Fruit fly (Drosophila melanogaster) whole organism, wandering third instar larva: Measurements from ENCODE around the gene SMC1.
A peak's percentile ranks its signal among the peaks of the same experiment; 100 is the strongest.

Experiments used
- CG32264 ChIP-seq: fragments of 200-800 bp; sonication (Bioruptor generic); optimal IDR thresholded peaks from 2 replicates; lab custom pipeline; 2016; ENCODE audit warnings: missing biosample characterization, missing genetic modification characterization
- CG9705 ChIP-seq: fragments of 200-800 bp; sonication (Bioruptor generic); optimal IDR thresholded peaks from 2 replicates; lab custom pipeline; 2018; ENCODE audit warnings: missing biosample characterization, mild to moderate bottlenecking, missing genetic modification characterization
- Dfd ChIP-seq: fragments of >200 bp; optimal IDR thresholded peaks from 2 replicates; lab custom pipeline; 2017; ENCODE audit warnings: missing biosample characterization, missing genetic modification characterization
- Dif ChIP-seq: fragments of 200-275, 200-300 bp; sonication (Bioruptor generic); optimal IDR thresholded peaks from 2 replicates; lab custom pipeline; 2018; ENCODE audit warnings: missing biosample characterization, missing genetic modification characterization; ENCODE audit not compliant: partially characterized antibody
- GATAd ChIP-seq: sonication (Bioruptor generic); optimal IDR thresholded peaks from 2 replicates; lab custom pipeline; 2016; ENCODE audit warnings: missing biosample characterization, missing genetic modification characterization
- HLH106 ChIP-seq: fragments of 200-800 bp; optimal IDR thresholded peaks from 3 replicates; lab custom pipeline; 2019; ENCODE audit warnings: missing biosample characterization, mild to moderate bottlenecking, missing genetic modification characterization, moderate library complexity
- Hnf4 ChIP-seq: fragments of 200-800 bp; sonication (Bioruptor generic); optimal IDR thresholded peaks from 2 replicates; lab custom pipeline; 2016; ENCODE audit warnings: missing biosample characterization, mild to moderate bottlenecking, missing genetic modification characterization
- Hr78 ChIP-seq: fragments of >200 bp; optimal IDR thresholded peaks from 2 replicates; lab custom pipeline; 2017; ENCODE audit warnings: missing biosample characterization, missing genetic modification characterization
- Hr83 ChIP-seq: fragments of 200-300 bp; sonication (Bioruptor generic); optimal IDR thresholded peaks from 2 replicates; lab custom pipeline; 2016; ENCODE audit warnings: missing biosample characterization, mild to moderate bottlenecking, missing genetic modification characterization, moderate library complexity; ENCODE audit not compliant: poor library complexity, severe bottlenecking
- Jra ChIP-seq: sonication (Bioruptor generic); optimal IDR thresholded peaks from 2 replicates; lab custom pipeline; 2016; ENCODE audit warnings: missing biosample characterization, missing genetic modification characterization
- Mio ChIP-seq: sonication (Bioruptor generic); optimal IDR thresholded peaks from 2 replicates; lab custom pipeline; 2016; ENCODE audit warnings: missing biosample characterization, missing genetic modification characterization
- Myc ChIP-seq: fragments of >200 bp; optimal IDR thresholded peaks from 2 replicates; lab custom pipeline; 2017
- N ChIP-seq: fragments of >200 bp; optimal IDR thresholded peaks from 2 replicates; lab custom pipeline; 2018; ENCODE audit warnings: missing biosample characterization, missing external identifiers, missing genetic modification characterization
- OdsH ChIP-seq: fragments of 200-800 bp; sonication (Bioruptor generic); optimal IDR thresholded peaks from 2 replicates; lab custom pipeline; 2016; ENCODE audit warnings: missing biosample characterization, mild to moderate bottlenecking, missing genetic modification characterization
- Rel ChIP-seq, 2 experiments: fragments of 200-800 bp; sonication (Bioruptor generic) in 1 of 2; optimal IDR thresholded peaks; 2 replicates in 1 of 2; 3 replicates in 1 of 2; lab custom pipeline; 2016 to 2019; ENCODE audit warnings: mild to moderate bottlenecking in 2 of 2, missing biosample characterization in 2 of 2, missing genetic modification characterization in 2 of 2, moderate library complexity in 1 of 2
- Sp1 ChIP-seq: fragments of 200-800 bp; sonication (Bioruptor generic); optimal IDR thresholded peaks from 3 replicates; lab custom pipeline; 2019; ENCODE audit warnings: missing biosample characterization, mild to moderate bottlenecking, missing genetic modification characterization, moderate library complexity
- Vsx2 ChIP-seq: fragments of 200-300, 225-300 bp; sonication (Bioruptor generic); optimal IDR thresholded peaks from 2 replicates; lab custom pipeline; 2018; ENCODE audit warnings: missing biosample characterization, missing genetic modification characterization; ENCODE audit not compliant: partially characterized antibody
- br ChIP-seq: fragments of 200-800 bp; sonication (Bioruptor generic); optimal IDR thresholded peaks from 2 replicates; lab custom pipeline; 2016; ENCODE audit warnings: missing biosample characterization, missing genetic modification characterization
- dl ChIP-seq, 2 experiments: fragments of 175-275, 200-275 bp in 1 of 2; fragments of 200-275 bp in 1 of 2; sonication (Bioruptor generic); optimal IDR thresholded peaks; lab custom pipeline; 2018; ENCODE audit warnings: mild to moderate bottlenecking in 2 of 2, missing biosample characterization in 2 of 2, missing genetic modification characterization in 2 of 2, moderate library complexity in 2 of 2; ENCODE audit not compliant: partially characterized antibody in 2 of 2, insufficient read depth in 1 of 2
- dmrt93B ChIP-seq: fragments of 200-800 bp; sonication (Bioruptor generic); optimal IDR thresholded peaks from 2 replicates; lab custom pipeline; 2018; ENCODE audit warnings: missing biosample characterization, mild to moderate bottlenecking, missing genetic modification characterization
- dsf ChIP-seq: sonication (Bioruptor generic); optimal IDR thresholded peaks from 2 replicates; lab custom pipeline; 2016; ENCODE audit warnings: missing biosample characterization, missing genetic modification characterization, borderline replicate concordance
- ey ChIP-seq: fragments of 200-800 bp; sonication (Bioruptor generic); optimal IDR thresholded peaks from 2 replicates; lab custom pipeline; 2016; ENCODE audit warnings: missing biosample characterization, missing genetic modification characterization
- foxo ChIP-seq, 2 experiments: fragments of 200-800 bp; sonication (Bioruptor generic); optimal IDR thresholded peaks; 2 replicates in 1 of 2; 3 replicates in 1 of 2; lab custom pipeline; 2016 to 2017; ENCODE audit warnings: missing biosample characterization in 2 of 2, missing genetic modification characterization in 2 of 2
- fru ChIP-seq: fragments of 200-800 bp; sonication (Bioruptor generic); optimal IDR thresholded peaks from 3 replicates; lab custom pipeline; 2016; ENCODE audit warnings: missing biosample characterization, mild to moderate bottlenecking, missing genetic modification characterization
- h ChIP-seq: fragments of 200-800 bp; sonication (Bioruptor generic); optimal IDR thresholded peaks from 3 replicates; lab custom pipeline; 2016; ENCODE audit warnings: missing biosample characterization, mild to moderate bottlenecking, missing genetic modification characterization
- jim ChIP-seq: fragments of 175-275, 200-325 bp; sonication (Bioruptor generic); optimal IDR thresholded peaks from 2 replicates; lab custom pipeline; 2016; ENCODE audit warnings: missing biosample characterization, mild to moderate bottlenecking, missing genetic modification characterization
- pan ChIP-seq: fragments of >200 bp; optimal IDR thresholded peaks from 2 replicates; lab custom pipeline; 2017
- psq ChIP-seq: fragments of 200-800 bp; sonication (Bioruptor generic); optimal IDR thresholded peaks from 3 replicates; lab custom pipeline; 2017; ENCODE audit warnings: missing biosample characterization, mild to moderate bottlenecking, missing genetic modification characterization, moderate library complexity
- sage ChIP-seq: fragments of 200-800 bp; sonication (Bioruptor generic); optimal IDR thresholded peaks from 2 replicates; lab custom pipeline; 2016; ENCODE audit warnings: missing biosample characterization, mild to moderate bottlenecking, missing genetic modification characterization
- sv ChIP-seq: fragments of 200-800 bp; sonication (Bioruptor generic); optimal IDR thresholded peaks from 3 replicates; lab custom pipeline; 2016; ENCODE audit warnings: missing biosample characterization, missing genetic modification characterization
- tai ChIP-seq: sonication (Bioruptor generic); optimal IDR thresholded peaks from 2 replicates; lab custom pipeline; 2016; ENCODE audit warnings: missing biosample characterization, missing genetic modification characterization

SMC1 gene

dm6 chr3R:24053506-24054102, 4.5 kb upstream of the SMC1 start:
- TF ChIP-seq h = peak; percentile 95
- TF ChIP-seq Vsx2 (GFP tag; lab: Kevin White, UChicago) = no peak
- TF ChIP-seq br = peak; percentile 84
- TF ChIP-seq Rel (GFP tag; optimal IDR thresholded peaks at IDR 0.05; lab: Kevin White, UChicago) = no peak
- TF ChIP-seq Rel (tag; optimal IDR thresholded peaks at IDR 0.05; lab: Kevin White, UChicago) = peak; percentile 95
- TF ChIP-seq, all 38 proteins: peak for 3

dm6 chr3R:24054227-24054626, 3.9 kb upstream of the SMC1 start, which contains the start of gene CG6000:
Gene CG6000, plus strand, starts transcription at chr3R:24054391.
- TF ChIP-seq Sp1 (no peak), Hr78 (GFP tag; lab: Kevin White, UChicago) (no peak), N (GFP tag; lab: Kevin White, UChicago) (no peak), tai (GFP tag; lab: Kevin White, UChicago) (no peak), Myc (peak; percentile 34)

dm6 chr3R:24057188-24057587, 899 bp upstream of the SMC1 start, which contains the start of gene Hsp68:
Gene Hsp68, minus strand, starts transcription at chr3R:24057310.
- TF ChIP-seq Mio (GFP tag; lab: Kevin White, UChicago) (no peak), pan (lab: Kevin White, UChicago) (no peak), Sp1 (peak; percentile 24), ey (GFP tag; lab: Kevin White, UChicago) (no peak), dl (GFP tag; optimal IDR thresholded peaks at IDR 0.05; lab: Kevin White, UChicago; ENCODE audit: insufficient read depth in 1 of 2, partially characterized antibody in 2 of 2) (no peak), Hr78 (GFP tag; lab: Kevin White, UChicago) (no peak), Vsx2 (GFP tag; lab: Kevin White, UChicago) (no peak), Rel (GFP tag; optimal IDR thresholded peaks at IDR 0.05; lab: Kevin White, UChicago) (no peak), Rel (tag; optimal IDR thresholded peaks at IDR 0.05; lab: Kevin White, UChicago) (peak; percentile 60), foxo (GFP tag; optimal IDR thresholded peaks at IDR 0.05; lab: Kevin White, UChicago) (no peak), Myc (peak; percentile 17), jim (GFP tag; lab: Kevin White, UChicago) (no peak), Hnf4 (GFP tag; lab: Kevin White, UChicago) (no peak), Jra (GFP tag; lab: Kevin White, UChicago) (no peak), dsf (GFP tag; lab: Kevin White, UChicago) (no peak), sv (GFP tag; lab: Kevin White, UChicago) (no peak)
- TF ChIP-seq, all 38 proteins: peak for 3

- no peak for TF ChIP-seq psq (GFP tag; lab: Kevin White, UChicago)
- no peak for TF ChIP-seq HLH106 (tag; lab: Kevin White, UChicago)
- TF ChIP-seq dsf (GFP tag; lab: Kevin White, UChicago) = no peak
- TF ChIP-seq Hr78 (GFP tag; lab: Kevin White, UChicago) = no peak
- TF ChIP-seq dl (GFP tag; optimal IDR thresholded peaks at IDR 0.05; lab: Kevin White, UChicago; ENCODE audit: insufficient read depth in 1 of 2, partially characterized antibody in 2 of 2) = no peak
- no peak for TF ChIP-seq OdsH (GFP tag; lab: Kevin White, UChicago)
- no peak for TF ChIP-seq Hnf4 (GFP tag; lab: Kevin White, UChicago)
- no peak for TF ChIP-seq GATAd (GFP tag; lab: Kevin White, UChicago)
- TF ChIP-seq dmrt93B (GFP tag; lab: Kevin White, UChicago) = no peak
Observed at dm6 chr3R:24065718-24066117, 7.6 kb downstream of the SMC1 start.

dm6 chr3R:24068830-24069229, 10.7 kb downstream of the SMC1 start:
- no peak for TF ChIP-seq dsf (GFP tag; lab: Kevin White, UChicago)
- no peak for TF ChIP-seq Dif (GFP tag; lab: Kevin White, UChicago)
- TF ChIP-seq pan (lab: Kevin White, UChicago) = no peak
- no peak for TF ChIP-seq Jra (GFP tag; lab: Kevin White, UChicago)
- no peak for TF ChIP-seq OdsH (GFP tag; lab: Kevin White, UChicago)
- TF ChIP-seq ey (GFP tag; lab: Kevin White, UChicago) = no peak
- no peak for TF ChIP-seq fru (GFP tag; lab: Kevin White, UChicago)
- TF ChIP-seq, all 38 proteins: peak for 0

dm6 chr3R:24069965-24070364, 11.9 kb downstream of the SMC1 start:
- TF ChIP-seq CG9705 (GFP tag; lab: Kevin White, UChicago) = no peak
- no peak for TF ChIP-seq N (GFP tag; lab: Kevin White, UChicago)
- no peak for TF ChIP-seq ey (GFP tag; lab: Kevin White, UChicago)
- TF ChIP-seq CG32264 (GFP tag; lab: Kevin White, UChicago) = no peak
- TF ChIP-seq Mio (GFP tag; lab: Kevin White, UChicago) = no peak
- no peak for TF ChIP-seq Sp1
- TF ChIP-seq Jra (GFP tag; lab: Kevin White, UChicago) = no peak
- no peak for TF ChIP-seq sage (GFP tag; lab: Kevin White, UChicago)
- no peak for TF ChIP-seq OdsH (GFP tag; lab: Kevin White, UChicago)
- TF ChIP-seq Myc = no peak
- TF ChIP-seq fru (GFP tag; lab: Kevin White, UChicago) = no peak
- no peak for TF ChIP-seq Hr78 (GFP tag; lab: Kevin White, UChicago)
- TF ChIP-seq psq (GFP tag; lab: Kevin White, UChicago) = no peak
- no peak for TF ChIP-seq Dfd (GFP tag; lab: Kevin White, UChicago)
- TF ChIP-seq Hr83 = no peak
- TF ChIP-seq jim (GFP tag; lab: Kevin White, UChicago) = no peak
